Fruit fly (Drosophila melanogaster): ENCODE data around the gene CG46399.

The CG46399 gene

DNA sequence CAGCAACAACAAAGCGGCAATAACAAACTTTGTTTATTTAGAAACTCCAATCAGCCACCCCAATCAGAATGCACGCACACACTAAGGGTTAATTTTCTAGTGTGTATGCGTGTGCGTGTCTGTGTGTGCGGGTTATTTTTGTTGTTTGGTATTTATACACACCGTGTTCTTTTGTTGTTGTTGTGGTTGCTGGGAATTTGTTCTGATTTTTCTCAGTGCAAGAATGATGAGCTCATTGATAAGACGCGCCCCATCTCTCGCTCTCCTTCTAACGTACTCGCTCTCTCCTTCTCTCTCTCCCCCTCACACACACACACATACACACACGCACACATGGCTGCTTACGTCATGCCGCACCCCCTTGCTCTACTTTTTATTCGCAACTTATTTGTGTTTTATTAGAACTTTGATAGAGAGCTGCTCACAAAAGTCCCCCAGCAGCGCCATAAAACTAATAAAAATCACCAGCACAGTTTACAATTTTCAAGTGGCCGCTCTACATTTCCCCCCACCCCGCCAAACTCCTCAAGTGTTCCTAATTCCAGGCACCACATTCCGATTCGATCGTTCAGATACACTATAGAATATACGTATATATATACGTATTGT, 19.2 kb upstream of the CG46399 start (continued):
- TF ChIP-seq CG8478 (optimal IDR thresholded peaks at IDR 0.05), result no peak
- TF ChIP-seq Med (GFP tag), result peak; percentile 93
- TF ChIP-seq HmgZ (tag; optimal IDR thresholded peaks at IDR 0.05), result peak; percentile 61
- peak; percentile 26 for TF ChIP-seq CG13775 (GFP tag; optimal IDR thresholded peaks at IDR 0.05)
- peak; percentile 37 for TF ChIP-seq ERR (GFP tag; optimal IDR thresholded peaks at IDR 0.05)
- TF ChIP-seq Abd-B (GFP tag; optimal IDR thresholded peaks at IDR 0.05), result no peak
- peak; percentile 44 for TF ChIP-seq PHDP (tag; optimal IDR thresholded peaks at IDR 0.05)
- TF ChIP-seq gsb-n (tag; optimal IDR thresholded peaks at IDR 0.05), result no peak
- no peak for TF ChIP-seq CG5180 (GFP tag; optimal IDR thresholded peaks at IDR 0.05)
- TF ChIP-seq Rx (GFP tag; IDR thresholded peaks at IDR 0.05), result no peak
- TF ChIP-seq CG17829 (tag; optimal IDR thresholded peaks at IDR 0.05), result peak; percentile 1
- TF ChIP-seq CG11085 (GFP tag; IDR thresholded peaks at IDR 0.05), result 0 out of 2 replicates have a peak, but pooled peaks have one; percentile 24
- TF ChIP-seq cad (GFP tag; optimal IDR thresholded peaks at IDR 0.05), result no peak
- no peak for TF ChIP-seq bigmax (GFP tag; optimal IDR thresholded peaks at IDR 0.05)
- 0 out of 3 replicates have a peak, but pooled peaks have one; percentile 16 for TF ChIP-seq vnd (GFP tag; IDR thresholded peaks at IDR 0.05; ENCODE audit: partially characterized antibody)
- no peak for TF ChIP-seq Sry-δ (GFP tag; optimal IDR thresholded peaks at IDR 0.05)
- TF ChIP-seq CG7839 (tag; optimal IDR thresholded peaks at IDR 0.05), result peak; percentile 38
- TF ChIP-seq CG17612 (GFP tag; IDR thresholded peaks at IDR 0.05), result no peak
- TF ChIP-seq crc (GFP tag; optimal IDR thresholded peaks at IDR 0.05), result peak; percentile 42
- TF ChIP-seq Hr3 (GFP tag; optimal IDR thresholded peaks at IDR 0.05), result peak; percentile 14
- TF ChIP-seq Eip74EF (GFP tag; optimal IDR thresholded peaks at IDR 0.05), result no peak
- no peak for TF ChIP-seq hbn (GFP tag; IDR thresholded peaks at IDR 0.05; ENCODE audit: partially characterized antibody)
- no peak for TF ChIP-seq bbx (GFP tag; IDR thresholded peaks at IDR 0.05; ENCODE audit: partially characterized antibody)
- no peak for TF ChIP-seq CG13123 (GFP tag; optimal IDR thresholded peaks at IDR 0.05)
- no peak for TF ChIP-seq CG8290 (GFP tag; optimal IDR thresholded peaks at IDR 0.05)
- TF ChIP-seq CG8290 (tag; optimal IDR thresholded peaks at IDR 0.05), result peak in 1 of 2 experiments; percentile 76
- no peak for TF ChIP-seq en (GFP tag; optimal IDR thresholded peaks at IDR 0.05)
- TF ChIP-seq BEAF-32 (GFP tag; optimal IDR thresholded peaks at IDR 0.05), result no peak
- TF ChIP-seq Gug (GFP tag; IDR thresholded peaks at IDR 0.05), result peak; percentile 30; the same call in 1 of the 4 replicates
- peak; percentile 34 for TF ChIP-seq CG16863 (GFP tag; optimal IDR thresholded peaks at IDR 0.05)
- no peak for TF ChIP-seq Opbp (GFP tag; IDR thresholded peaks at IDR 0.05; ENCODE audit: partially characterized antibody)
- no peak for TF ChIP-seq hb (GFP tag; IDR thresholded peaks at IDR 0.05; ENCODE audit: partially characterized antibody)
- no peak for TF ChIP-seq Dfd (GFP tag; optimal IDR thresholded peaks at IDR 0.05)
- TF ChIP-seq nerfin-1 (tag; optimal IDR thresholded peaks at IDR 0.05), result peak; percentile 26
- peak; percentile 17 for TF ChIP-seq fd3F (GFP tag; optimal IDR thresholded peaks at IDR 0.05)
- TF ChIP-seq sim (GFP tag; IDR thresholded peaks at IDR 0.05), result no peak
- no peak for TF ChIP-seq CG15514 (GFP tag; optimal IDR thresholded peaks at IDR 0.05)
- 0 out of 2 replicates have a peak, but pooled peaks have one; percentile 10 for TF ChIP-seq CG9215 (GFP tag; IDR thresholded peaks at IDR 0.05)
- peak; percentile 63; the same call in 1 of the 2 replicates for TF ChIP-seq chm (GFP tag; IDR thresholded peaks at IDR 0.05)
- no peak for TF ChIP-seq br (optimal IDR thresholded peaks at IDR 0.05)
- peak; percentile 37; the same call in 1 of the 2 replicates for TF ChIP-seq Ada2b (GFP tag; IDR thresholded peaks at IDR 0.05)
- TF ChIP-seq CG11560 (tag; IDR thresholded peaks at IDR 0.05), result no peak
- TF ChIP-seq kni (GFP tag; optimal IDR thresholded peaks at IDR 0.05), result no peak
- 0 out of 3 replicates have a peak, but pooled peaks have one; percentile 51 for TF ChIP-seq Dbx (GFP tag; IDR thresholded peaks at IDR 0.05)
- no peak for TF ChIP-seq Dip2 (GFP tag; IDR thresholded peaks at IDR 0.05)
- TF ChIP-seq CG42726 (GFP tag; IDR thresholded peaks at IDR 0.05; ENCODE audit: partially characterized antibody), result 0 out of 2 replicates have a peak, but pooled peaks have one; percentile 37
- TF ChIP-seq dysf (GFP tag; IDR thresholded peaks at IDR 0.05), result peak; percentile 70
- peak; percentile 48 for TF ChIP-seq Myb (GFP tag; optimal IDR thresholded peaks at IDR 0.05)
- TF ChIP-seq esg (GFP tag; conservative IDR thresholded peaks at IDR 0.05), result no peak
- TF ChIP-seq ken (GFP tag; IDR thresholded peaks at IDR 0.05), result 0 out of 3 replicates have a peak, but pooled peaks have one; percentile 35
